Fruit fly (Drosophila melanogaster) whole organism, embryonic: Measurements from ENCODE around the gene CG18649.

Experiments used
- Abd-B ChIP-seq: fragments of 200-800 bp; sonication (Bioruptor generic); optimal IDR thresholded peaks from 2 replicates; lab custom pipeline; 2018; ENCODE audit warnings: missing biosample characterization, mild to moderate bottlenecking, missing genetic modification characterization, moderate library complexity
- Aef1 ChIP-seq: fragments of 200-800 bp; sonication (Bioruptor generic); IDR thresholded peaks from 3 replicates; pipeline ENCODE4 v1.3.6; 2022; ENCODE audit warnings: missing biosample characterization, missing genetic modification characterization
- Awh ChIP-seq: fragments of 200-800 bp; sonication (Bioruptor generic); IDR thresholded peaks from 2 replicates; pipeline ENCODE4, ENCODE4 v1.3.6; 2022; ENCODE audit warnings: missing biosample characterization, missing genetic modification characterization
- CG10209 ChIP-seq: fragments of 200-800 bp; sonication (Bioruptor generic); optimal IDR thresholded peaks from 3 replicates; lab custom pipeline; 2017; ENCODE audit warnings: missing biosample characterization, mild to moderate bottlenecking, missing genetic modification characterization, missing genetic modification reagents
- CG10321 ChIP-seq: fragments of 200-800 bp; sonication (Bioruptor generic); IDR thresholded peaks from 2 replicates; pipeline ENCODE4 v1.3.6; 2022; ENCODE audit warnings: missing biosample characterization, missing genetic modification characterization
- CG11247 ChIP-seq: fragments of 200-800 bp; sonication (Bioruptor generic); IDR thresholded peaks from 2 replicates; pipeline ENCODE4 v1.3.6; 2022; ENCODE audit warnings: missing biosample characterization, missing genetic modification characterization
- CG12299 ChIP-seq: fragments of 200-800 bp; sonication (Bioruptor generic); optimal IDR thresholded peaks from 2 replicates; lab custom pipeline; 2018; ENCODE audit warnings: missing biosample characterization, mild to moderate bottlenecking, missing genetic modification characterization
- CG13894 ChIP-seq: fragments of 200-800 bp; sonication (Bioruptor generic); optimal IDR thresholded peaks from 3 replicates; lab custom pipeline; 2018; ENCODE audit warnings: missing biosample characterization, mild to moderate bottlenecking, missing genetic modification characterization, moderate library complexity
- CG15011 ChIP-seq: fragments of 200-800 bp; sonication (Bioruptor generic); optimal IDR thresholded peaks from 3 replicates; lab custom pipeline; 2018; ENCODE audit warnings: missing biosample characterization, mild to moderate bottlenecking, missing genetic modification characterization
- CG17829 ChIP-seq: fragments of 200-800 bp; optimal IDR thresholded peaks from 2 replicates; lab custom pipeline; 2019; ENCODE audit warnings: missing biosample characterization, mild to moderate bottlenecking, missing genetic modification characterization, moderate library complexity
- CG18011 ChIP-seq: fragments of 200-800 bp; sonication (Bioruptor generic); optimal IDR thresholded peaks from 2 replicates; lab custom pipeline; 2017; ENCODE audit warnings: missing biosample characterization, missing genetic modification characterization, mild to moderate bottlenecking, moderate library complexity, missing genotype
- CG3281 ChIP-seq: fragments of 200-800 bp; sonication (Bioruptor generic); optimal IDR thresholded peaks from 3 replicates; lab custom pipeline; 2017; ENCODE audit warnings: missing biosample characterization, mild to moderate bottlenecking, missing genetic modification characterization
- CG4820 ChIP-seq: fragments of 200-800 bp; sonication (Bioruptor generic); optimal IDR thresholded peaks from 3 replicates; lab custom pipeline; 2016; ENCODE audit warnings: missing biosample characterization, missing genetic modification characterization
- CG7745 ChIP-seq: fragments of 200-800 bp; sonication (Bioruptor generic); optimal IDR thresholded peaks from 2 replicates; lab custom pipeline; 2018; ENCODE audit warnings: missing biosample characterization, mild to moderate bottlenecking, missing genetic modification characterization, moderate library complexity
- CG8924 ChIP-seq: fragments of 200-800 bp; optimal IDR thresholded peaks from 3 replicates; lab custom pipeline; 2019; ENCODE audit warnings: missing biosample characterization, mild to moderate bottlenecking, missing genetic modification characterization, moderate library complexity
- CG8944 ChIP-seq: fragments of 200-800 bp; sonication (Bioruptor generic); optimal IDR thresholded peaks from 3 replicates; lab custom pipeline; 2016; ENCODE audit warnings: missing biosample characterization, missing genetic modification characterization
- CG9817 ChIP-seq: fragments of 200-800 bp; sonication (Bioruptor generic); optimal IDR thresholded peaks from 2 replicates; lab custom pipeline; 2018; ENCODE audit warnings: missing biosample characterization, mild to moderate bottlenecking, missing genetic modification characterization, moderate library complexity
- CHES-1-like ChIP-seq: fragments of 200-800 bp; sonication (Bioruptor generic); optimal IDR thresholded peaks from 2 replicates; lab custom pipeline; 2016; ENCODE audit warnings: missing biosample characterization, missing genetic modification characterization
- CTCF ChIP-seq: fragments of 200-800 bp; sonication (Bioruptor generic); optimal IDR thresholded peaks from 2 replicates; lab custom pipeline; 2017; ENCODE audit warnings: missing biosample characterization, mild to moderate bottlenecking, missing genetic modification characterization, moderate library complexity
- E2f1 ChIP-seq: fragments of 200-800 bp; sonication (Bioruptor generic); IDR thresholded peaks from 2 replicates; pipeline ENCODE4 v1.3.6; 2022; ENCODE audit warnings: missing biosample characterization, missing genetic modification characterization
- Hr51 ChIP-seq, 2 experiments: fragments of 200-800 bp; sonication (Bioruptor generic); optimal IDR thresholded peaks; 2 replicates in 1 of 2; 3 replicates in 1 of 2; lab custom pipeline; 2016 to 2018; ENCODE audit warnings: missing biosample characterization in 2 of 2, missing genetic modification characterization in 2 of 2, mild to moderate bottlenecking in 1 of 2, moderate library complexity in 1 of 2
- Hsf ChIP-seq: fragments of 200-800 bp; sonication (Bioruptor generic); optimal IDR thresholded peaks from 3 replicates; lab custom pipeline; 2016; ENCODE audit warnings: missing biosample characterization, missing genetic modification characterization
- MESR4 ChIP-seq: fragments of 200-800 bp; sonication (Bioruptor generic); optimal IDR thresholded peaks from 2 replicates; lab custom pipeline; 2018; ENCODE audit warnings: missing biosample characterization, mild to moderate bottlenecking, missing genetic modification characterization, moderate library complexity
- Nf-YC ChIP-seq: fragments of 200-800 bp; optimal IDR thresholded peaks from 3 replicates; lab custom pipeline; 2019; ENCODE audit warnings: missing biosample characterization, mild to moderate bottlenecking, missing genetic modification characterization, moderate library complexity
- Six4 ChIP-seq: fragments of 200-800 bp; sonication (Bioruptor generic); optimal IDR thresholded peaks from 2 replicates; lab custom pipeline; 2016; ENCODE audit warnings: missing biosample characterization, missing genetic modification characterization
- Xbp1 ChIP-seq: fragments of 200-800 bp; sonication (Bioruptor generic); optimal IDR thresholded peaks from 3 replicates; lab custom pipeline; 2016; ENCODE audit warnings: missing biosample characterization, mild to moderate bottlenecking, missing genetic modification characterization
- ab ChIP-seq: fragments of 200-800 bp; sonication (Bioruptor generic); optimal IDR thresholded peaks from 2 replicates; lab custom pipeline; 2016; ENCODE audit warnings: missing biosample characterization, missing genetic modification characterization
- aop ChIP-seq: fragments of 200-800 bp; sonication (Bioruptor generic); IDR thresholded peaks from 2 replicates; pipeline ENCODE4 v1.3.6; 2022; ENCODE audit warnings: missing biosample characterization, missing genetic modification characterization
- ara ChIP-seq: fragments of 200-800 bp; sonication (Bioruptor generic); IDR thresholded peaks from 2 replicates; pipeline ENCODE4 v1.3.6; 2022; ENCODE audit warnings: missing biosample characterization, missing genetic modification characterization
- ase ChIP-seq: fragments of 200-800 bp; sonication (Bioruptor generic); IDR thresholded peaks from 3 replicates; pipeline ENCODE4 v1.3.6; 2022; ENCODE audit warnings: missing biosample characterization, missing genetic modification characterization
- cas ChIP-seq: fragments of 200-800 bp; sonication (Bioruptor generic); IDR thresholded peaks from 2 replicates; pipeline ENCODE4 v1.3.6; 2022; ENCODE audit warnings: missing biosample characterization, missing genetic modification characterization
- crol ChIP-seq: fragments of 200-800 bp; sonication (Bioruptor generic); IDR thresholded peaks from 2 replicates; pipeline ENCODE4 v1.3.6; 2022; ENCODE audit warnings: missing biosample characterization, missing genetic modification characterization
- dm ChIP-seq: fragments of 200-800 bp; sonication (Bioruptor generic); optimal IDR thresholded peaks from 3 replicates; lab custom pipeline; 2016; ENCODE audit warnings: missing biosample characterization, missing genetic modification characterization
- dmrt99B ChIP-seq: fragments of 200-800 bp; sonication (Bioruptor generic); optimal IDR thresholded peaks from 2 replicates; lab custom pipeline; 2018; ENCODE audit warnings: missing biosample characterization, mild to moderate bottlenecking, missing genetic modification characterization, moderate library complexity
- dysf ChIP-seq: fragments of 200-800 bp; sonication (Bioruptor generic); IDR thresholded peaks from 3 replicates; pipeline ENCODE4 v1.3.6; 2022; ENCODE audit warnings: missing biosample characterization, missing genetic modification characterization
- eyg ChIP-seq: fragments of 200-800 bp; sonication (Bioruptor generic); optimal IDR thresholded peaks from 3 replicates; lab custom pipeline; 2016; ENCODE audit warnings: missing biosample characterization, missing genetic modification characterization
- fd102C ChIP-seq: fragments of 200-800 bp; sonication (Bioruptor generic); optimal IDR thresholded peaks from 2 replicates; lab custom pipeline; 2018; ENCODE audit warnings: missing biosample characterization, mild to moderate bottlenecking, missing genetic modification characterization, moderate library complexity
- gsb-n ChIP-seq: fragments of 200-800 bp; sonication (Bioruptor generic); optimal IDR thresholded peaks from 3 replicates; lab custom pipeline; 2018; ENCODE audit warnings: missing biosample characterization, mild to moderate bottlenecking, missing genetic modification characterization
- hbn ChIP-seq: fragments of 200-800 bp; sonication (Bioruptor generic); IDR thresholded peaks from 2 replicates; pipeline ENCODE4 v1.3.6; 2022; ENCODE audit warnings: missing biosample characterization, missing genetic modification characterization; ENCODE audit not compliant: partially characterized antibody
- ken ChIP-seq: fragments of 200-800 bp; sonication (Bioruptor generic); IDR thresholded peaks from 3 replicates; pipeline ENCODE4 v1.3.6; 2022; ENCODE audit warnings: missing biosample characterization, missing genetic modification characterization
- knrl ChIP-seq: fragments of 200-800 bp; sonication (Bioruptor generic); IDR thresholded peaks from 3 replicates; pipeline ENCODE4 v1.3.6; 2022; ENCODE audit warnings: missing biosample characterization, missing genetic modification characterization; ENCODE audit not compliant: partially characterized antibody
- p53 ChIP-seq: fragments of 200-800 bp; sonication (Bioruptor generic); optimal IDR thresholded peaks from 2 replicates; lab custom pipeline; 2016; ENCODE audit warnings: missing biosample characterization, missing genetic modification characterization
- pnt ChIP-seq: fragments of 200-800 bp; sonication (Bioruptor generic); optimal IDR thresholded peaks from 3 replicates; lab custom pipeline; 2016; ENCODE audit warnings: missing biosample characterization, missing genetic modification characterization
- rib ChIP-seq: fragments of 200-800 bp; sonication (Bioruptor generic); IDR thresholded peaks from 2 replicates; pipeline ENCODE4 v1.3.6; 2022; ENCODE audit warnings: missing biosample characterization, missing genetic modification characterization
- ssp ChIP-seq: fragments of 200-800 bp; sonication (Bioruptor generic); IDR thresholded peaks from 2 replicates; pipeline ENCODE4 v1.3.6; 2022; ENCODE audit warnings: missing biosample characterization, missing genetic modification characterization
- stwl ChIP-seq: fragments of 200-800 bp; sonication (Bioruptor generic); optimal IDR thresholded peaks from 3 replicates; lab custom pipeline; 2018; ENCODE audit warnings: missing biosample characterization, mild to moderate bottlenecking, missing genetic modification characterization, moderate library complexity
- toy ChIP-seq: fragments of 200-800 bp; sonication (Bioruptor generic); IDR thresholded peaks from 2 replicates; pipeline ENCODE4 v1.3.6; 2022; ENCODE audit warnings: missing biosample characterization, missing genetic modification characterization
- tup ChIP-seq: fragments of 200-800 bp; sonication (Bioruptor generic); optimal IDR thresholded peaks from 2 replicates; lab custom pipeline; 2016; ENCODE audit warnings: missing biosample characterization, mild to moderate bottlenecking, missing genetic modification characterization, moderate library complexity
- twi ChIP-seq: fragments of 200-800 bp; optimal IDR thresholded peaks from 2 replicates; lab custom pipeline; 2019; ENCODE audit warnings: missing biosample characterization, mild to moderate bottlenecking, missing genetic modification characterization, moderate library complexity
- unpg ChIP-seq: fragments of 200-800 bp; sonication (Bioruptor generic); optimal IDR thresholded peaks from 3 replicates; lab custom pipeline; 2018; ENCODE audit warnings: missing biosample characterization, mild to moderate bottlenecking, missing genetic modification characterization, moderate library complexity
- yki ChIP-seq: fragments of >200 bp; optimal IDR thresholded peaks from 3 replicates; lab custom pipeline; 2018
- zf30C ChIP-seq: fragments of 200-800 bp; sonication (Bioruptor generic); optimal IDR thresholded peaks from 3 replicates; lab custom pipeline; 2018; ENCODE audit warnings: missing biosample characterization, mild to moderate bottlenecking, missing genetic modification characterization

The CG18649 gene

DNA sequence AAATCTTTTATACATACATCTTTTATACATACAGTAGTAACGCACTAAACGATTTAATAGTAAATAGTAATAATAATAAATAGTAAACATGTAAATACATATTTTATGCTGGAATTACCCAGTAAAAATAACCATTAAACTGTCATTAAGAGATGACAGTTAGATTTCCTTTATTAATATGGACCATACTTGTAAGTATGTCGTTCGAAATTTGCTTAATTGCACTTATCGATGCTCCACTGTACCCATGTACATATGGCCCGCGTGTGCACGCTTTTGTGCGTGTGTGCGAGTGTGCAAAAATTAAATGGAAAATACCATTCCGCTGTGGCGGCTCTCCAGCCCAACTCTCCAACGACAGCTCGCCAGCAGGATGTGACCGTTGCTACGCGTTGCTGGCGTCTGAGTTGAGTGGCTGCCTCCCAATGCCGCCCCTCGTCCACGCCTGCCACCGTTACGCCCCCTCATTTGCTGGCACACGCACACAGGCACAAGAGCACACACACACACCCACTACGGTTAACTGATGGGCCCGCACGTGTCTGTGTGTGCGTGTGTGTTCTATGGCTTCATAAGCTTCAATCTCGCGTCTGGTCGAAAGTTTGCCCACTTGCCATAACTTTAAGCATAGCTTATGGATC lies 48.9 kb upstream of the CG18649 start (continued):
- TF ChIP-seq zf30C (GFP tag; lab: Kevin White, UChicago) (no peak), unpg (peak; percentile 20), CG3281 (GFP tag; lab: Kevin White, UChicago) (no peak), dysf (GFP tag; lab: Robert Waterston, UW) (no peak), Six4 (GFP tag; lab: Kevin White, UChicago) (no peak), stwl (no peak), CG17829 (tag; lab: Kevin White, UChicago) (no peak), ab (GFP tag; lab: Kevin White, UChicago) (no peak), knrl (GFP tag; lab: Robert Waterston, UW) (no peak), dm (GFP tag; lab: Kevin White, UChicago) (no peak), ken (no peak), Hr51 (GFP tag; optimal IDR thresholded peaks at IDR 0.05; lab: Kevin White, UChicago) (peak in 1 of 2 experiments; percentile 23), Hsf (no peak), CG12299 (tag; lab: Kevin White, UChicago) (no peak), Nf-YC (no peak), Abd-B (no peak), cas (GFP tag; lab: Robert Waterston, UW) (no peak), CG4820 (GFP tag; lab: Kevin White, UChicago) (no peak), CG7745 (no peak), toy (GFP tag; lab: Robert Waterston, UW) (no peak), CTCF (GFP tag; lab: Kevin White, UChicago) (no peak), dmrt99B (tag; lab: Kevin White, UChicago) (peak; percentile 26), eyg (GFP tag; lab: Kevin White, UChicago) (no peak), CG9817 (no peak), CG15011 (GFP tag; lab: Kevin White, UChicago) (no peak), CG8944 (GFP tag; lab: Kevin White, UChicago) (no peak), pnt (GFP tag; lab: Kevin White, UChicago) (no peak), gsb-n (tag; lab: Kevin White, UChicago) (no peak), aop (no peak), CG18011 (no peak), Aef1 (GFP tag; lab: Robert Waterston, UW) (no peak), CG8924 (no peak), CHES-1-like (GFP tag; lab: Kevin White, UChicago) (no peak), Xbp1 (GFP tag; lab: Kevin White, UChicago) (peak; percentile 9), CG11247 (GFP tag; lab: Robert Waterston, UW) (0 out of 2 replicates have a peak, but pooled peaks have one; percentile 14), p53 (no peak), fd102C (GFP tag; lab: Kevin White, UChicago) (no peak), CG13894 (tag; lab: Kevin White, UChicago) (no peak), tup (no peak), ara (GFP tag; lab: Robert Waterston, UW) (no peak), ase (GFP tag; lab: Robert Waterston, UW) (no peak), crol (peak; percentile 61), MESR4 (GFP tag; lab: Kevin White, UChicago) (no peak), ssp (no peak), Awh (no peak), CG10321 (GFP tag; lab: Robert Waterston, UW) (no peak), twi (tag; lab: Kevin White, UChicago) (no peak), E2f1 (GFP tag; lab: Robert Waterston, UW) (no peak), yki (lab: Kevin White, UChicago) (no peak), rib (no peak), hbn (GFP tag; lab: Robert Waterston, UW) (no peak), CG10209 (no peak)
